Worm (Caenorhabditis elegans) whole organism, mixed stage, embryonic: ENCODE results near the gene C05G5.2.

Source experiments
- blmp-1 ChIP-seq: fragments of 150-350 bp; optimal IDR thresholded peaks from 2 replicates; lab custom pipeline; 2014; ENCODE audit warnings: missing biosample characterization, missing genetic modification characterization
- ceh-83 ChIP-seq: fragments of 200-800 bp; sonication (Bioruptor generic); optimal IDR thresholded peaks from 2 replicates; lab custom pipeline; 2018; ENCODE audit warnings: mild to moderate bottlenecking, missing genetic modification characterization, missing compliant biosample characterization
- drap-1 ChIP-seq: fragments of 200-800 bp; sonication (Bioruptor generic); optimal IDR thresholded peaks from 3 replicates; lab custom pipeline; 2018; ENCODE audit warnings: mild to moderate bottlenecking, missing genetic modification characterization, missing compliant biosample characterization
- flh-1 ChIP-seq: fragments of 200-800 bp; sonication (Bioruptor generic); optimal IDR thresholded peaks from 2 replicates; lab custom pipeline; 2018; ENCODE audit warnings: mild to moderate bottlenecking, missing genetic modification characterization, moderate library complexity, missing compliant biosample characterization
- ham-2 ChIP-seq: fragments of 200-800 bp; sonication (Bioruptor generic); optimal IDR thresholded peaks from 2 replicates; lab custom pipeline; 2018; ENCODE audit warnings: mild to moderate bottlenecking, missing genetic modification characterization, missing compliant biosample characterization
- nhr-12 ChIP-seq: fragments of 150-350 bp; optimal IDR thresholded peaks from 2 replicates; lab custom pipeline; 2014; ENCODE audit warnings: missing biosample characterization, missing genetic modification characterization
- nhr-237 ChIP-seq: fragments of 150-350 bp; optimal IDR thresholded peaks from 2 replicates; lab custom pipeline; 2014; ENCODE audit warnings: missing biosample characterization, missing genetic modification characterization
- nhr-28 ChIP-seq: fragments of 150-350 bp; optimal IDR thresholded peaks from 2 replicates; lab custom pipeline; 2014; ENCODE audit warnings: missing biosample characterization, missing genetic modification characterization
- nhr-76 ChIP-seq: sonication (generic microtip); optimal IDR thresholded peaks from 2 replicates; lab custom pipeline; 2017; ENCODE audit warnings: missing biosample characterization, missing genetic modification characterization
- pha-4 ChIP-seq: fragments of 150-350 bp; optimal IDR thresholded peaks from 2 replicates; lab custom pipeline; 2018; ENCODE audit warnings: missing biosample characterization, missing genetic modification reagents, missing genetic modification characterization
- snpc-4 ChIP-seq: fragments of 150-350 bp; optimal IDR thresholded peaks from 2 replicates; lab custom pipeline; 2014; ENCODE audit warnings: missing biosample characterization, missing genetic modification characterization
- sptf-1 ChIP-seq: sonication (generic microtip); optimal IDR thresholded peaks from 2 replicates; lab custom pipeline; 2017; ENCODE audit warnings: mild to moderate bottlenecking, missing genetic modification characterization, moderate library complexity, missing compliant biosample characterization
- unc-62 ChIP-seq: fragments of 150-350 bp; optimal IDR thresholded peaks from 2 replicates; lab custom pipeline; 2014; ENCODE audit warnings: missing biosample characterization, missing genetic modification reagents, missing genetic modification characterization

DNA sequence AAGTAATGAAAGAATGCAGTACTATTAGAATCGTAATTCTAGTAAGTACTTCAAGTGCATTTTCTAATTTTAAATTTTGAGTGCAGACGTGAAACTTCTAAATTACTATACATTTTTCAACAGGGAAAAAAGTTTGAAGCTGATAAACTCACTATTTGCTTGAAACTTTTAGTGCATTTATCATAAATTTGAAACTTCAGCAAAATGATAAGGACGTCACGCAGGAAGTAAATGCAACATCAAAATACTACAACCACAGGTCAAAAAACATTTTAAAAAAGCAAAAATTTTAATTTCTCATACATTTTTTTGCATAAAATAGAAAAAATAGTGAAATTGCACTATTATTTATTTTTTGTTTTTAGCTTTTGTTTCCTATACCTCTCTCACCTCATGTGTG lies 7.6 kb upstream of the C05G5.2 start:
- TF ChIP-seq nhr-28 (tag; lab: Kevin White, UChicago) (no peak), blmp-1 (tag; lab: Kevin White, UChicago) (no peak), unc-62 (GFP tag; lab: Kevin White, UChicago) (no peak), flh-1 (GFP tag; lab: Kevin White, UChicago) (no peak), nhr-237 (tag; lab: Kevin White, UChicago) (no peak), pha-4 (tag; lab: Kevin White, UChicago) (no peak), snpc-4 (tag; lab: Kevin White, UChicago) (no peak), sptf-1 (tag; lab: Kevin White, UChicago) (no peak), ham-2 (GFP tag; lab: Kevin White, UChicago) (no peak), drap-1 (GFP tag; lab: Kevin White, UChicago) (no peak), nhr-12 (tag; lab: Kevin White, UChicago) (no peak), ceh-83 (GFP tag; lab: Kevin White, UChicago) (no peak), nhr-76 (tag; lab: Kevin White, UChicago) (no peak)
